Fruit fly (Drosophila melanogaster) whole organism, prepupa: ENCODE measurements around the gene CG32444.

Experiments
- CG16779 ChIP-seq: fragments of 200-800 bp; sonication (Bioruptor generic); optimal IDR thresholded peaks from 3 replicates; lab custom pipeline; 2017; ENCODE audit warnings: missing biosample characterization, mild to moderate bottlenecking, missing genetic modification characterization
- CG8632 ChIP-seq: fragments of 200-800 bp; sonication (Bioruptor generic); optimal IDR thresholded peaks from 3 replicates; lab custom pipeline; 2016; ENCODE audit warnings: missing biosample characterization, missing genetic modification characterization
- Smox ChIP-seq: fragments of 200-800 bp; sonication (Bioruptor generic); optimal IDR thresholded peaks from 3 replicates; lab custom pipeline; 2016; ENCODE audit warnings: missing biosample characterization, missing genetic modification characterization
- Sox102F ChIP-seq: fragments of 200-800 bp; sonication (Bioruptor generic); optimal IDR thresholded peaks from 2 replicates; lab custom pipeline; 2016; ENCODE audit warnings: missing biosample characterization, mild to moderate bottlenecking, missing genetic modification characterization
- achi ChIP-seq: fragments of 200-800 bp; sonication (Bioruptor generic); optimal IDR thresholded peaks from 3 replicates; lab custom pipeline; 2016; ENCODE audit warnings: missing biosample characterization, missing genetic modification characterization
- dsx ChIP-seq: fragments of 200-800 bp; optimal IDR thresholded peaks from 3 replicates; lab custom pipeline; 2019; ENCODE audit warnings: missing biosample characterization, mild to moderate bottlenecking, missing genetic modification characterization, moderate library complexity; ENCODE audit not compliant: poor library complexity, severe bottlenecking

DNA sequence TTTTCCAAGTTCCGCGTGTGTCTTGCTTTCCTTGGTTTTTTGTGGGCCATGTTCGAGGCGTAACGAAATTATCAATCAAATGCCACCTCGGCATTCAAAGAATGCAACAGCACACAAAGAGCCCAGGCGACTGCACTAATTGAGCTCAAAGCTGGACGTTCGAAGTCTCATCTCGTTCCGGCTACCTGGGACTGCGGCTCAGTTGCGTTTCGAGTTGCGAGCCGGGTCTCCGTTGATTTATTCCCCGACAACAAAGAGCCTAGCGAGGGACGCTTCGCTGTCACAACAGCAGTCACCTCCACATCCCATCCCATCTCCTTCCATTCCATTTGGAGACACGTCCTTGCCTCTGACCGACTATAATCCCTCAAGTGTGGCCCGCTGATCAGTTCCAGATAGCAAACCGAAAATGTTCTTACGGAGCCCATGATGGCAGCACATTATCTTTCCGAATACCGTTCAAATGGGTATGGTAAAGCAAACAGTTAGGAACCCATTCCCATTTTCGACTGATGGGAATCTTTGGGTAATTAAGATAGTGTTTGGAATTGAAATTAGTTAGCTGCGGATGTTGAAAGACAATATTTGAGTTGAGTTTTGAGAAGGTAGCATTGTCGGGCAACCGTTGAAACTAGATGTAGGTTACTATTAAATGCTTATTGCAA is 6.3 kb downstream of the CG32444 start:
- no peak for TF ChIP-seq CG16779
- no peak for TF ChIP-seq dsx (GFP tag; lab: Kevin White, UChicago)
- TF ChIP-seq Sox102F (GFP tag; lab: Kevin White, UChicago): no peak
- TF ChIP-seq achi (GFP tag; lab: Kevin White, UChicago): no peak
- no peak for TF ChIP-seq CG8632 (GFP tag; lab: Kevin White, UChicago)
- TF ChIP-seq Smox (GFP tag; lab: Kevin White, UChicago): no peak
